Fruit fly (Drosophila melanogaster) whole organism, larva: ENCODE results near the gene org-1.
A peak's percentile ranks its signal among the peaks of the same experiment; 100 is the strongest.

Experiments used
- noc ChIP-seq: fragments of 200-800 bp; sonication (Bioruptor generic); optimal IDR thresholded peaks from 3 replicates; lab custom pipeline; 2019; ENCODE audit warnings: missing biosample characterization, mild to moderate bottlenecking, missing genetic modification characterization, moderate library complexity

org-1 gene

dm6 chrX:8415605-8416004, 39.3 kb downstream of the org-1 start:
- no peak for TF ChIP-seq noc (tag; lab: Kevin White, UChicago)

- no peak for TF ChIP-seq noc (tag; lab: Kevin White, UChicago)
Observed at dm6 chrX:8414351-8414750, 40.5 kb downstream of the org-1 start.

dm6 chrX:8413513-8414113, 41.3 kb downstream of the org-1 start:
- TF ChIP-seq noc (tag; lab: Kevin White, UChicago) = no peak

- no peak for TF ChIP-seq noc (tag; lab: Kevin White, UChicago)
Observed at dm6 chrX:8412197-8413160, 42.4 kb downstream of the org-1 start.

dm6 chrX:8411532-8411960, 43.3 kb downstream of the org-1 start, which contains the start of gene lawc:
Gene lawc (minus strand): TSS chrX:8411658.
- peak; percentile 44 for TF ChIP-seq noc (tag; lab: Kevin White, UChicago)

- TF ChIP-seq noc (tag; lab: Kevin White, UChicago) = no peak
Observed at dm6 chrX:8410349-8411240, 44.3 kb downstream of the org-1 start.

dm6 chrX:8409793-8410192, 45.1 kb downstream of the org-1 start:
- TF ChIP-seq noc (tag; lab: Kevin White, UChicago) = peak; percentile 65

- TF ChIP-seq noc (tag; lab: Kevin White, UChicago) = no peak
Observed at dm6 chrX:8408971-8409455, 45.9 kb downstream of the org-1 start, which contains the start of gene Trf2. Gene Trf2 (plus strand): TSS chrX:8409272.

dm6 chrX:8407124-8407775, 47.6 kb downstream of the org-1 start, which contains the start of gene PIG-T:
Gene PIG-T (minus strand): TSS chrX:8407263.
- no peak for TF ChIP-seq noc (tag; lab: Kevin White, UChicago)

- no peak for TF ChIP-seq noc (tag; lab: Kevin White, UChicago)
Observed at dm6 chrX:8399019-8399623, 55.7 kb downstream of the org-1 start.

dm6 chrX:8398177-8399018, 56.5 kb downstream of the org-1 start, which contains the start of gene CG10555:
Gene CG10555 (plus strand): TSS chrX:8398940.
- TF ChIP-seq noc (tag; lab: Kevin White, UChicago) = peak; percentile 68
